Worm (Caenorhabditis elegans): ENCODE results near the gene C53B7.3.

C53B7.3 gene

ce11 chrX:6888208-6888607 lies 43.7 kb downstream of the C53B7.3 start:
- TF ChIP-seq F13C5.2 (tag; optimal IDR thresholded peaks at IDR 0.05) (no peak), pes-1 (GFP tag; IDR thresholded peaks at IDR 0.05) (no peak), flt-1 (GFP tag; IDR thresholded peaks at IDR 0.05) (no peak), tbx-37 (GFP tag; conservative IDR thresholded peaks at IDR 0.05) (no peak), ama-1 (optimal IDR thresholded peaks at IDR 0.05) (no peak), hnd-1 (tag; optimal IDR thresholded peaks at IDR 0.05) (no peak), hmbx-1 (tag; optimal IDR thresholded peaks at IDR 0.05) (no peak), sea-1 (GFP tag; conservative IDR thresholded peaks at IDR 0.05) (no peak), hmg-4 (GFP tag; optimal IDR thresholded peaks at IDR 0.05) (no peak), aly-1 (tag; optimal IDR thresholded peaks at IDR 0.05) (no peak), tbx-11 (GFP tag; IDR thresholded peaks at IDR 0.05) (no peak), ceh-13 (GFP tag; optimal IDR thresholded peaks at IDR 0.05) (no peak), scrt-1 (GFP tag; IDR thresholded peaks at IDR 0.05) (no peak), ceh-36 (tag; optimal IDR thresholded peaks at IDR 0.05) (no peak), B0310.2 (tag; optimal IDR thresholded peaks at IDR 0.05) (no peak), ets-7 (tag; optimal IDR thresholded peaks at IDR 0.05) (no peak), tra-4 (tag; optimal IDR thresholded peaks at IDR 0.05) (no peak)

DNA sequence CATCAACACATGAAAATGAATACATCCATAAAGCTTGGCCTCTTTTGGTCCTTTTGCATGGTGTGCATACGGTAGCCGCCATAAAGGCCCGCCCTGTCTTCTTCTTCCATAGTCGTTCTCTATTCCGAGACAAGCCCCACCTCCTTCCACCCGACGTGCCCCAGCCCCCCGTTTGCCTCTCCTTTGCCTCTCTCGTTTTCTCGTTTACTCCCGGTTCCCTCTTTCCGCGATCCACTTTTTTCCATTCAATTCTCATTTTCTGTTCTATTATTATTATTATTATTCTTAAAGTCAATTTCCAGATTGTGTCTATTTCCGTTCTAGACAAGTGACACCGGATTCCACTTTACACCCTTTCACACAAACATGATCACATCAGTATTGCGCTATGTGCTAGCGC lies 44.8 kb downstream of the C53B7.3 start, which contains the start of gene unc-6:
Gene unc-6 (plus strand): TSS at position 301 of the 400 bp plus-strand sequence.
- TF ChIP-seq ets-7 (tag; optimal IDR thresholded peaks at IDR 0.05) (no peak), scrt-1 (GFP tag; IDR thresholded peaks at IDR 0.05) (no peak), B0310.2 (tag; optimal IDR thresholded peaks at IDR 0.05) (no peak), ceh-13 (GFP tag; optimal IDR thresholded peaks at IDR 0.05) (no peak), tbx-37 (GFP tag; conservative IDR thresholded peaks at IDR 0.05) (no peak), pes-1 (GFP tag; IDR thresholded peaks at IDR 0.05) (no peak), flt-1 (GFP tag; IDR thresholded peaks at IDR 0.05) (no peak), ama-1 (optimal IDR thresholded peaks at IDR 0.05) (no peak), tra-4 (tag; optimal IDR thresholded peaks at IDR 0.05) (no peak), aly-1 (tag; optimal IDR thresholded peaks at IDR 0.05) (no peak), F13C5.2 (tag; optimal IDR thresholded peaks at IDR 0.05) (no peak), hnd-1 (tag; optimal IDR thresholded peaks at IDR 0.05) (no peak), tbx-11 (GFP tag; IDR thresholded peaks at IDR 0.05) (no peak), hmg-4 (GFP tag; optimal IDR thresholded peaks at IDR 0.05) (no peak)

- TF ChIP-seq ets-7 (tag; optimal IDR thresholded peaks at IDR 0.05) (no peak), tbx-37 (GFP tag; conservative IDR thresholded peaks at IDR 0.05) (no peak), ama-1 (optimal IDR thresholded peaks at IDR 0.05) (no peak), tra-4 (tag; optimal IDR thresholded peaks at IDR 0.05) (no peak)
Observed at ce11 chrX:6893074-6893473, 48.5 kb downstream of the C53B7.3 start.

- no peak for TF ChIP-seq ceh-13 (GFP tag; optimal IDR thresholded peaks at IDR 0.05)
- TF ChIP-seq ceh-36 (tag; optimal IDR thresholded peaks at IDR 0.05) = no peak
- no peak for TF ChIP-seq sea-1 (GFP tag; conservative IDR thresholded peaks at IDR 0.05)
- no peak for TF ChIP-seq tbx-37 (GFP tag; conservative IDR thresholded peaks at IDR 0.05)
- no peak for TF ChIP-seq hmbx-1 (tag; optimal IDR thresholded peaks at IDR 0.05)
- no peak for TF ChIP-seq pes-1 (GFP tag; IDR thresholded peaks at IDR 0.05)
- TF ChIP-seq tra-4 (tag; optimal IDR thresholded peaks at IDR 0.05) = no peak
- TF ChIP-seq ets-7 (tag; optimal IDR thresholded peaks at IDR 0.05) = no peak
- TF ChIP-seq aly-1 (tag; optimal IDR thresholded peaks at IDR 0.05) = no peak
- TF ChIP-seq B0310.2 (tag; optimal IDR thresholded peaks at IDR 0.05) = no peak
- TF ChIP-seq ama-1 (optimal IDR thresholded peaks at IDR 0.05) = no peak
- no peak for TF ChIP-seq hmg-4 (GFP tag; optimal IDR thresholded peaks at IDR 0.05)
- no peak for TF ChIP-seq F13C5.2 (tag; optimal IDR thresholded peaks at IDR 0.05)
- no peak for TF ChIP-seq tbx-11 (GFP tag; IDR thresholded peaks at IDR 0.05)
- TF ChIP-seq flt-1 (GFP tag; IDR thresholded peaks at IDR 0.05) = no peak
- no peak for TF ChIP-seq hnd-1 (tag; optimal IDR thresholded peaks at IDR 0.05)
- no peak for TF ChIP-seq scrt-1 (GFP tag; IDR thresholded peaks at IDR 0.05)
Observed at ce11 chrX:6894104-6894503, 49.5 kb downstream of the C53B7.3 start.

Data from whole organism, early embryonic.